Worm (Caenorhabditis elegans): ENCODE measurements around the gene fbxa-31.
"Not testable (repeated sequence)": the region's sequence is repeated elsewhere in the genome, so short reads cannot be mapped to it uniquely, and the experiment has no call there.

The fbxa-31 gene

ce11 chrIII:1273655-1274328 is 2.6 kb upstream of the fbxa-31 start, which contains the start of gene fbxa-29:
Gene fbxa-29 (minus strand): TSS chrIII:1273705.
- no peak for TF ChIP-seq lin-13 (GFP tag; optimal IDR thresholded peaks at IDR 0.05)
- no peak for TF ChIP-seq F13H6.1 (tag; optimal IDR thresholded peaks at IDR 0.05)
- no peak for TF ChIP-seq nhr-23 (tag; optimal IDR thresholded peaks at IDR 0.05)
- no peak for TF ChIP-seq sma-9 (GFP tag; optimal IDR thresholded peaks at IDR 0.05)
- TF ChIP-seq sma-9 (tag; optimal IDR thresholded peaks at IDR 0.05) = no peak
- no peak for TF ChIP-seq lin-11 (tag; optimal IDR thresholded peaks at IDR 0.05)
- peak; percentile 23 for TF ChIP-seq fos-1 (tag; optimal IDR thresholded peaks at IDR 0.05)
- no peak for TF ChIP-seq nhr-237 (tag; optimal IDR thresholded peaks at IDR 0.05)

DNA sequence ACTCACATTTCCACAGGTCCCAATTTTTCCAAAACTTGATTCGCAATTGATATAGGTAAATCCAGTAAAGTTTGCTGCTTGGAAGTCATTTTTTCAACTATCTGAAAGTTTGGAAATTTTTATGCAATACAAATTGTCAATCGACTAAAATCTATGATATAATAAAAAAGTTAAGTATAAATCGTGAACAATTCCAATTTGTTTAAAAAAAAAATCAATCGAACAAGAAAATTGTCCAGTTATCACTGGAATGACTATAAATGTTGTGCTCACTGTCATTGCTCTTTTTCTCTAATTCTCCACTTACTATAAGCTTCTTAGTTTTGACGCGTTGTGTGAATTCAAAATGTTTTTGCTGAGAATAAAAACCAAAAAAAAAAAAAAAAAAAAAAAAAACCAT is 2.1 kb downstream of the fbxa-31 start, which contains the start of gene fbxa-32:
fbxa-32 (minus strand) TSS at position 101 of the 400 bp plus-strand sequence.
- TF ChIP-seq lin-13 (GFP tag; optimal IDR thresholded peaks at IDR 0.05) (no peak), R02D3.7 (tag; optimal IDR thresholded peaks at IDR 0.05) (no peak), ama-1 (optimal IDR thresholded peaks at IDR 0.05) (no peak), sem-4 (tag; optimal IDR thresholded peaks at IDR 0.05) (no peak), ztf-4 (tag; optimal IDR thresholded peaks at IDR 0.05) (no peak), nhr-77 (tag; optimal IDR thresholded peaks at IDR 0.05) (no peak), unc-39 (tag; optimal IDR thresholded peaks at IDR 0.05) (no peak), mbf-1 (tag; optimal IDR thresholded peaks at IDR 0.05) (no peak), ceh-82 (tag; optimal IDR thresholded peaks at IDR 0.05) (no peak), nhr-237 (tag; optimal IDR thresholded peaks at IDR 0.05) (no peak), nhr-12 (tag; optimal IDR thresholded peaks at IDR 0.05) (no peak), zag-1 (tag; optimal IDR thresholded peaks at IDR 0.05) (no peak), lin-11 (tag; optimal IDR thresholded peaks at IDR 0.05) (no peak), peb-1 (tag; optimal IDR thresholded peaks at IDR 0.05) (no peak), dmd-4 (tag; optimal IDR thresholded peaks at IDR 0.05) (no peak), nhr-10 (tag; optimal IDR thresholded peaks at IDR 0.05) (no peak), snpc-4 (tag; optimal IDR thresholded peaks at IDR 0.05) (no peak)

DNA sequence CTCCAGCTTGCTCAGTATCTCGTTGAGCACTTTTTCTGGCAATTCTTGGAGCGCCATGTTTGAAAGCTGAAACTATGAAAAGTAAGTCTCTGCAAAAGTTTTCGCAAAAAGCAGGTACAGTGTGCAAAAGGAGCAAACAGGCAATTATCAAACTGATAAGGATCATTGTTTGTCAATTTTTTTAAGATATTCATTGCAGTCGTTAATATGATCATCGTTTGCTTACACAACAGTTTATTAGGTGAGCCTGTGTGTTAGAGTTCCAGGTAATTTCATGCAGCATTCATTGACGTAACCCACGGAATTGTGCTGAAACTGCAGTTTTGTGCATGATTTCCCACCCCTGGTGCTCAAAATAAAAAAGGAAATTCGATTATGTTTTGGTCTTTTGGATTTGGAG is 4.4 kb downstream of the fbxa-31 start, which contains the start of gene fbxa-151:
fbxa-151 (minus strand) TSS at position 101 of the 400 bp plus-strand sequence.
- not testable (repeated sequence) for TF ChIP-seq lsy-2, egl-27, mdl-1 (tag; optimal IDR thresholded peaks at IDR 0.05)

DNA sequence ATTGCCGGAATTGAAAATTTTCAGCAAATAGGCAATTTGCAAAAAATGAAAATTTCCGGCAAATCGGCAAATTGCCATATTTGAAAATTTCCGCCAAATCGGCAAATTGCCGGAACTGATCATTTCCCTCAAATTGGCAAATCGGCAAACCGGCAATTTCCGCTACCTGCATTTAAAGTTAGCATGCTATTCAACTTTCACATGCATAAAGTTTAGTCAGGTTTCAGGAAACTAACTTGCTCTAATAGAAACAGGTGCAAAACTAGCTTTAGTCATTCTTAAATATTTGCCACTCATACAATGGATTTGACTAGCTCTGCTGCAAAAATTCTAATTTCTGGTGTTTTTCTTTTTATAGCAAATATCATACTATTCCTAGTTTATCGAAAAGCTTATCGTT is 7.5 kb downstream of the fbxa-31 start, which contains the start of gene srz-9:
srz-9 (plus strand) TSS at position 301 of the 400 bp plus-strand sequence.
- not testable (repeated sequence) for TF ChIP-seq C34F6.9 (tag; optimal IDR thresholded peaks at IDR 0.05); fos-1 (tag; optimal IDR thresholded peaks at IDR 0.05); sma-9 (GFP tag; optimal IDR thresholded peaks at IDR 0.05); sma-9 (tag; optimal IDR thresholded peaks at IDR 0.05)

- not testable (repeated sequence) for TF ChIP-seq nhr-21, C34F6.9, alr-1 (tag; optimal IDR thresholded peaks at IDR 0.05)
Observed at ce11 chrIII:1258358-1258757, 12.9 kb downstream of the fbxa-31 start, which contains the start of gene fbxa-78. Gene fbxa-78 (minus strand): TSS chrIII:1258458.

- TF ChIP-seq lin-39 (tag; optimal IDR thresholded peaks at IDR 0.05); R02D3.7 (tag; optimal IDR thresholded peaks at IDR 0.05); Y55F3AM.14 (GFP tag; optimal IDR thresholded peaks at IDR 0.05): not testable (repeated sequence)
Observed at ce11 chrIII:1256519-1256918, 14.7 kb downstream of the fbxa-31 start, which contains the start of gene fbxa-208. Gene fbxa-208 (plus strand): TSS chrIII:1256819.

- TF ChIP-seq crh-2 (tag; optimal IDR thresholded peaks at IDR 0.05) (peak; percentile 41), lsy-2 (tag; optimal IDR thresholded peaks at IDR 0.05) (peak in 1 of 2 experiments; percentile 52), lin-13 (GFP tag; optimal IDR thresholded peaks at IDR 0.05) (peak; percentile 10), sma-9 (GFP tag; optimal IDR thresholded peaks at IDR 0.05) (peak; percentile 58), sma-9 (tag; optimal IDR thresholded peaks at IDR 0.05) (no peak), unc-55 (GFP tag; optimal IDR thresholded peaks at IDR 0.05) (peak; percentile 73), lin-39 (tag; optimal IDR thresholded peaks at IDR 0.05) (no peak), R02D3.7 (tag; optimal IDR thresholded peaks at IDR 0.05) (no peak), ZK546.5 (tag; optimal IDR thresholded peaks at IDR 0.05) (no peak), nhr-25 (tag; optimal IDR thresholded peaks at IDR 0.05) (peak; percentile 14), C34F6.9 (tag; optimal IDR thresholded peaks at IDR 0.05) (peak; percentile 38), nhr-129 (tag; optimal IDR thresholded peaks at IDR 0.05) (peak; percentile 71), sem-4 (tag; optimal IDR thresholded peaks at IDR 0.05) (no peak), F13H6.1 (tag; optimal IDR thresholded peaks at IDR 0.05) (peak; percentile 52), fos-1 (tag; optimal IDR thresholded peaks at IDR 0.05) (peak; percentile 71)
Observed at ce11 chrIII:1249111-1249583, 22.1 kb downstream of the fbxa-31 start, which contains the start of the genes fbxa-76 and fbxa-77. Gene fbxa-76 (minus strand): TSS chrIII:1249161. Gene fbxa-77 (plus strand): TSS chrIII:1249475.
